Fruit fly (Drosophila melanogaster): ENCODE data around the gene CG34288.

Gene CG34288

dm6 chr3R:22455335-22455985 lies 8.4 kb upstream of the CG34288 start:
- TF ChIP-seq CG6163 (GFP tag; IDR thresholded peaks at IDR 0.05) (no peak), fkh (GFP tag; optimal IDR thresholded peaks at IDR 0.05) (no peak), Sox14 (GFP tag; optimal IDR thresholded peaks at IDR 0.05) (peak; percentile 32), CG3032 (tag; optimal IDR thresholded peaks at IDR 0.05) (peak; percentile 38), acj6 (GFP tag; optimal IDR thresholded peaks at IDR 0.05) (no peak), ss (GFP tag; optimal IDR thresholded peaks at IDR 0.05) (peak in 1 of 2 experiments; percentile 48), Sox102F (GFP tag; optimal IDR thresholded peaks at IDR 0.05) (no peak), CG11294 (GFP tag; IDR thresholded peaks at IDR 0.05) (no peak; the same call in 1 of the 2 replicates), Eip93F (GFP tag; optimal IDR thresholded peaks at IDR 0.05) (no peak), Ets96B (tag; optimal IDR thresholded peaks at IDR 0.05) (peak; percentile 45), CG11762 (GFP tag; optimal IDR thresholded peaks at IDR 0.05; ENCODE audit: insufficient read depth) (peak; percentile 37), CG10631 (GFP tag; optimal IDR thresholded peaks at IDR 0.05) (peak; percentile 20), svp (GFP tag) (peak; percentile 81), fd59A (GFP tag; optimal IDR thresholded peaks at IDR 0.05) (peak; percentile 16), CG8119 (GFP tag; IDR thresholded peaks at IDR 0.05) (0 out of 3 replicates have a peak, but pooled peaks have one; percentile 22), CG7368 (GFP tag; optimal IDR thresholded peaks at IDR 0.05) (no peak), CG16779 (tag; optimal IDR thresholded peaks at IDR 0.05) (peak; percentile 35), spab (GFP tag; optimal IDR thresholded peaks at IDR 0.05) (peak; percentile 54), vri (GFP tag; optimal IDR thresholded peaks at IDR 0.05) (no peak), pdm3 (GFP tag; optimal IDR thresholded peaks at IDR 0.05) (peak; percentile 34), Eip78C (GFP tag) (peak; percentile 88), Ets21C (GFP tag; optimal IDR thresholded peaks at IDR 0.05) (no peak), cyc (GFP tag; optimal IDR thresholded peaks at IDR 0.05) (no peak), eg (GFP tag; IDR thresholded peaks at IDR 0.05) (0 out of 3 replicates have a peak, but pooled peaks have one; percentile 13), Smox (GFP tag; optimal IDR thresholded peaks at IDR 0.05) (no peak), CG32006 (GFP tag; optimal IDR thresholded peaks at IDR 0.05) (peak; percentile 72), Gug (GFP tag; IDR thresholded peaks at IDR 0.05) (no peak), CG6854 (GFP tag; optimal IDR thresholded peaks at IDR 0.05) (no peak), CG6808 (GFP tag; optimal IDR thresholded peaks at IDR 0.05) (peak; percentile 53), dsx (GFP tag; optimal IDR thresholded peaks at IDR 0.05; ENCODE audit: poor library complexity, severe bottlenecking) (no peak), CG9139 (GFP tag; optimal IDR thresholded peaks at IDR 0.05) (no peak), CG8319 (GFP tag; optimal IDR thresholded peaks at IDR 0.05) (no peak), net (GFP tag; optimal IDR thresholded peaks at IDR 0.05) (peak; percentile 26), CG31627 (GFP tag; optimal IDR thresholded peaks at IDR 0.05) (no peak), CG10669 (GFP tag; optimal IDR thresholded peaks at IDR 0.05) (peak; percentile 53), lz (GFP tag; optimal IDR thresholded peaks at IDR 0.05) (peak; percentile 9), Sox15 (GFP tag; optimal IDR thresholded peaks at IDR 0.05) (no peak), achi (GFP tag; optimal IDR thresholded peaks at IDR 0.05) (peak; percentile 52), CG4318 (GFP tag; optimal IDR thresholded peaks at IDR 0.05) (no peak), salr (GFP tag; optimal IDR thresholded peaks at IDR 0.05) (no peak), Lpt (GFP tag; optimal IDR thresholded peaks at IDR 0.05) (no peak), Hr38 (GFP tag; optimal IDR thresholded peaks at IDR 0.05) (no peak), Met (GFP tag; optimal IDR thresholded peaks at IDR 0.05) (no peak), dac (GFP tag; optimal IDR thresholded peaks at IDR 0.05) (no peak), OdsH (GFP tag; optimal IDR thresholded peaks at IDR 0.05) (no peak), CG6792 (GFP tag; optimal IDR thresholded peaks at IDR 0.05) (peak; percentile 38), CG3919 (GFP tag; optimal IDR thresholded peaks at IDR 0.05) (peak; percentile 35), Hr39 (GFP tag; optimal IDR thresholded peaks at IDR 0.05) (no peak), Blimp-1 (GFP tag; optimal IDR thresholded peaks at IDR 0.05) (no peak), CG15336 (GFP tag; IDR thresholded peaks at IDR 0.05) (no peak), Eip75B (GFP tag; optimal IDR thresholded peaks at IDR 0.05) (peak; percentile 52)

Measured in whole organism, prepupa.